Worm (Caenorhabditis elegans): ENCODE measurements around the gene K10G6.9.

The K10G6.9 gene

ce11 chrII:3960276-3960675 is 11.8 kb upstream of the K10G6.9 start:
- TF ChIP-seq M03D4.4 (tag; optimal IDR thresholded peaks at IDR 0.05) (no peak), tbx-8 (GFP tag; optimal IDR thresholded peaks at IDR 0.05) (no peak), unc-120 (tag; optimal IDR thresholded peaks at IDR 0.05; ENCODE audit: poor library complexity, severe bottlenecking) (no peak), ces-1 (GFP tag; optimal IDR thresholded peaks at IDR 0.05) (peak; percentile 78)

DNA sequence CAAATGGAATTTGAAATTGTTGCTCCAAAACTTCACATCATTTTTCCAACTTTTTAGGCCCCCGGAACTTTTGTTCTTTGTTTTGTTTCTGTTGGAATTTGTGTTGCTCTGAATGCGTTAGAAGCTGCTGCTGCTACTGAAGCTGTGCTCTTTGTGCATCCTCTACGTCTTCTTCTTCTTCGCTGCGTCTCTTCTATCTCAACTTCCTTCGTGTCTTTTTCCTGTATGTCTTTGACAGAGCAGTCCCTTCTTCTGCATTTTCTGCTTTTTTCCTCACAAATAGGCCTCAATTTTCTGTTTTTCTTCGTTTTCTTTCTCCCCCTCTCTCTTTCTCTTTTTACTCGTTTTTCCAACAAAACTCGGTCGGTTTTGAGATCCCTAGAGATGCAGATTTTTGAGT is 10.8 kb upstream of the K10G6.9 start:
- TF ChIP-seq ceh-83 (GFP tag; optimal IDR thresholded peaks at IDR 0.05) (no peak), M03D4.4 (tag; optimal IDR thresholded peaks at IDR 0.05) (no peak), ces-1 (GFP tag; optimal IDR thresholded peaks at IDR 0.05) (peak; percentile 41)

DNA sequence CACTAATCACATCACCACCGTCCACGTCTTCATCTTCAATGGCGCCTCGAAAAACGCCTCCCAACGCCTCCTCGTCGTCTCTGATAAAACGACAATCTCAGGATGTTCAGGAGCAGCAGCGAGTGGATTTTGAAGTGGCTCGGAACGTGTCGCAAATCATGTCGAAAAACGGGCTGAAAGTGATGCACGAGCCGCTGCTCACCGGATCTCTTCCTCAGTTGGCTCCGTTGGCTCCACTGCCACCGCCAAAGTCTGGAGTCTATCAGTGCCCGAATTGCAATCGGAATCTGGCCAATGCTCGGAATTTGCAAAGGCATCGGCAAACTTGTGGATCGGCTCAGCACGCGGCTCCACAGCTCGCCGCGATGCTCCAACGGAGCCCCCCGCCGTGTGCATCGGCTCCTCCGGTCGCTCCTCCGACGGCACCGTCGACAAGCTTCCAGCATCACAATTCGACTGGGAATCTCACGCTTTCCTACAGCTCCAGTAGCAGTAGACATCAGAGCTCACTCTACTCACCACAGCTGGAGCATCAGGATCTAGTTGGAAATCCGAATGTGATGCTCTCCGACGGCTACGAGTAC is 7.7 kb upstream of the K10G6.9 start:
- TF ChIP-seq unc-120 (tag; optimal IDR thresholded peaks at IDR 0.05; ENCODE audit: poor library complexity, severe bottlenecking), result no peak
- TF ChIP-seq ceh-43 (GFP tag; optimal IDR thresholded peaks at IDR 0.05), result no peak
- no peak for TF ChIP-seq elt-1 (tag; optimal IDR thresholded peaks at IDR 0.05; ENCODE audit: borderline replicate concordance, insufficient read depth)
- no peak for TF ChIP-seq mab-5 (tag; optimal IDR thresholded peaks at IDR 0.05)
- TF ChIP-seq cnd-1 (tag; optimal IDR thresholded peaks at IDR 0.05), result no peak
- TF ChIP-seq hlh-1 (tag; optimal IDR thresholded peaks at IDR 0.05), result no peak
- no peak for TF ChIP-seq nhr-76 (tag; optimal IDR thresholded peaks at IDR 0.05)
- no peak for TF ChIP-seq mep-1 (tag; optimal IDR thresholded peaks at IDR 0.05)
- no peak for TF ChIP-seq blmp-1 (tag; optimal IDR thresholded peaks at IDR 0.05)
- no peak for TF ChIP-seq bed-3 (GFP tag; optimal IDR thresholded peaks at IDR 0.05)
- TF ChIP-seq lsy-2 (tag; optimal IDR thresholded peaks at IDR 0.05), result no peak
- TF ChIP-seq ces-1 (GFP tag; optimal IDR thresholded peaks at IDR 0.05), result no peak

DNA sequence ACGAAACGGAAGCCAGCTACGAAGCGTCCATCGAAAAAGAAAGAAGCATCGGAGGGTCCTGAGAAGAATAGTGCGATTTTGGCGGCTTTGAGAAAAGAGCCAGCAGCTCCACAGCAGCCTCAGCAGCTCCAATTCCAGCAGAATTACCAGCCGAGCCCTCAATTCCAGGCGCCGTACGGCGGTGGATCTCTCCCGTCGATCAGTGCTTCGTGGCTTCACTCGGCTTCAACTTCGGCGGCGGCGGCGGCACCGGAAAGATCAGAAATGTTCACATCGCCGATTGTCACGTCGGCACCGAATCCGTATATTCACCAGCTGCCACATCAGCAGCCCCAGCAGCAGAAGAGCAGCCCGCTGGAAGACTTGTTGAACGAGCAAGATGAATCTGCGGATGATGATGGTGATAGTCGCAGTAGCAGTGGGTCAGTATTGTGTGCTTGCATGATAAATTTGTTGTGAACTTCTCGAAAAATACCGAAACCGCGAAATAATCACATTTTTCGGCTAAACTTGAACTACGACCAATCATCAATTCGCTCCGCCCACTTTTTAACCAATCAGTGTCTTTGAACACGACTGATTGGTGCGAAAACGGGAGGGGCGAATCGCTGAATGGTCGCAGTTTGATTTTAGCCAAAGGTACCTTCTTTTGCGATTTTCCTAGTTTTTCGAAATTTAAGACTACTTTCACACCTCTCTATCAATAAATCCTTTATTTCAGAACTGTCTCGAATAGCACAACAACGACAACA is 6.2 kb upstream of the K10G6.9 start:
- TF ChIP-seq snpc-4 (tag; optimal IDR thresholded peaks at IDR 0.05) (no peak), ces-1 (GFP tag; optimal IDR thresholded peaks at IDR 0.05) (no peak), elt-1 (tag; optimal IDR thresholded peaks at IDR 0.05; ENCODE audit: borderline replicate concordance, insufficient read depth) (no peak), hlh-1 (tag; optimal IDR thresholded peaks at IDR 0.05) (no peak), mls-2 (tag; optimal IDR thresholded peaks at IDR 0.05) (no peak), cnd-1 (tag; optimal IDR thresholded peaks at IDR 0.05) (no peak), bed-3 (GFP tag; optimal IDR thresholded peaks at IDR 0.05) (no peak)

DNA sequence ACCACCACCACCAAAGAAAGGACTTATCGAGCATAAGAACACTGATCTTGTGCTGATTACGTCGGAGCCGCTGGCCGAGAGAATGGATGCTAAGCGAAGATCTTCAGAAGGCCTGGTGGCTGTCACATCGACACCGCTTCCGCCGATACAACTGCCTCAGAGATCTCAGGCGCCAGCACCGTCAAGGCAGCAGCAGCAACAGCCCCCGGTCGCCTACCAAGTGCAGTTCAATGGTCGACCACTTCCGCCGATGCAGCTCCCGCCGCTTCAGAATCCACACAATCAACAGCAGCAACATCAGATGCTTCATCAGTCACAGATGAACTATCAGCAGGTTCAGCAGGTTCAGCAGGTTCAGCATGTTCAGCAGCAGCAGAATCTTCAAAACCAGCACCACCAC is 5.0 kb upstream of the K10G6.9 start:
- no peak for TF ChIP-seq mep-1 (tag; optimal IDR thresholded peaks at IDR 0.05)

ce11 chrII:3968070-3968469 is 4.0 kb upstream of the K10G6.9 start:
- TF ChIP-seq snpc-4 (tag; optimal IDR thresholded peaks at IDR 0.05) (no peak), M03D4.4 (tag; optimal IDR thresholded peaks at IDR 0.05) (no peak), elt-3 (tag; optimal IDR thresholded peaks at IDR 0.05) (no peak), ceh-83 (GFP tag; optimal IDR thresholded peaks at IDR 0.05) (no peak), pha-4 (tag; optimal IDR thresholded peaks at IDR 0.05) (no peak), mab-5 (tag; optimal IDR thresholded peaks at IDR 0.05) (no peak), hlh-1 (tag; optimal IDR thresholded peaks at IDR 0.05) (no peak), unc-39 (tag; optimal IDR thresholded peaks at IDR 0.05) (no peak), drap-1 (GFP tag; optimal IDR thresholded peaks at IDR 0.05) (no peak), unc-120 (tag; optimal IDR thresholded peaks at IDR 0.05; ENCODE audit: poor library complexity, severe bottlenecking) (no peak), zip-8 (tag; optimal IDR thresholded peaks at IDR 0.05) (no peak), ceh-39 (tag; optimal IDR thresholded peaks at IDR 0.05) (no peak), nhr-237 (tag; optimal IDR thresholded peaks at IDR 0.05) (no peak), unc-62 (GFP tag; optimal IDR thresholded peaks at IDR 0.05) (no peak), cnd-1 (tag; optimal IDR thresholded peaks at IDR 0.05) (no peak)

- TF ChIP-seq lin-32 (GFP tag; optimal IDR thresholded peaks at IDR 0.05) (no peak), pha-4 (tag; optimal IDR thresholded peaks at IDR 0.05) (no peak), nhr-2 (tag; optimal IDR thresholded peaks at IDR 0.05) (no peak), M03D4.4 (tag; optimal IDR thresholded peaks at IDR 0.05) (no peak), unc-62 (GFP tag; optimal IDR thresholded peaks at IDR 0.05) (no peak), ztf-11 (tag; optimal IDR thresholded peaks at IDR 0.05) (no peak), snpc-4 (tag; optimal IDR thresholded peaks at IDR 0.05) (no peak), zip-8 (tag; optimal IDR thresholded peaks at IDR 0.05) (no peak), tbx-8 (GFP tag; optimal IDR thresholded peaks at IDR 0.05) (no peak), nhr-76 (tag; optimal IDR thresholded peaks at IDR 0.05) (no peak), ham-2 (GFP tag; optimal IDR thresholded peaks at IDR 0.05) (no peak), lsy-2 (tag; optimal IDR thresholded peaks at IDR 0.05) (no peak)
These were observed 3.3 kb upstream of the K10G6.9 start for ce11 chrII:3968808-3969207.
